Worm (Caenorhabditis elegans) whole organism, L1 larva: ENCODE measurements around the gene F28A10.1.

ENCODE experiments used
- C04F5.9 ChIP-seq: sonication (generic microtip); optimal IDR thresholded peaks from 2 replicates; lab custom pipeline; 2016; ENCODE audit warnings: missing genetic modification characterization, missing compliant biosample characterization
- C16A3.4 ChIP-seq: fragments of 150-350 bp; optimal IDR thresholded peaks from 2 replicates; lab custom pipeline; 2014; ENCODE audit warnings: missing biosample characterization, missing genetic modification characterization
- C34B4.2 ChIP-seq: sonication (generic microtip); optimal IDR thresholded peaks from 2 replicates; lab custom pipeline; 2017; ENCODE audit warnings: mild to moderate bottlenecking, missing genetic modification characterization, missing compliant biosample characterization
- F16B12.6 ChIP-seq: fragments of 150-350 bp; optimal IDR thresholded peaks from 2 replicates; lab custom pipeline; 2014; ENCODE audit warnings: missing biosample characterization, missing genetic modification characterization
- aha-1 ChIP-seq: fragments of 150-350 bp; optimal IDR thresholded peaks from 2 replicates; lab custom pipeline; 2014; ENCODE audit warnings: missing biosample characterization, missing genetic modification characterization
- ceh-88 ChIP-seq: fragments of 200-800 bp; sonication (Bioruptor generic); IDR thresholded peaks from 2 replicates; pipeline ENCODE4 v1.3.6; 2022; ENCODE audit warnings: missing genetic modification characterization, missing compliant biosample characterization
- ces-1 ChIP-seq: fragments of 150-350 bp; optimal IDR thresholded peaks from 2 replicates; lab custom pipeline; 2014; ENCODE audit warnings: missing biosample characterization, missing genetic modification reagents, missing genetic modification characterization
- dsc-1 ChIP-seq: sonication (generic microtip); optimal IDR thresholded peaks from 2 replicates; lab custom pipeline; 2016; ENCODE audit warnings: mild to moderate bottlenecking, missing genetic modification characterization, missing compliant biosample characterization
- efl-1 ChIP-seq, 4 experiments: fragments of 150-350 bp; optimal IDR thresholded peaks in 3 of 4; peaks in 1 of 4; 1 replicate in 1 of 4; 2 replicates in 3 of 4; lab custom pipeline; 2014; ENCODE audit warnings: missing biosample characterization in 2 of 4, missing genetic modification characterization in 2 of 4, missing genetic modification reagents in 2 of 4
- efl-3 ChIP-seq: fragments of 200-800 bp; sonication (Bioruptor generic); optimal IDR thresholded peaks from 2 replicates; lab custom pipeline; 2018; ENCODE audit warnings: mild to moderate bottlenecking, missing genetic modification characterization, missing compliant biosample characterization
- egl-13 ChIP-seq: sonication (generic microtip); optimal IDR thresholded peaks from 2 replicates; lab custom pipeline; 2016; ENCODE audit warnings: missing genotype, missing genetic modification reagents, missing genetic modification characterization, missing compliant biosample characterization
- egl-27 ChIP-seq, 2 experiments: fragments of 150-350 bp in 1 of 2; sonication (generic microtip); optimal IDR thresholded peaks; 3 replicates each; lab custom pipeline; 2017 to 2018; ENCODE audit warnings: missing biosample characterization in 2 of 2, missing genetic modification characterization in 2 of 2, missing genetic modification reagents in 2 of 2
- elt-2 ChIP-seq: sonication (generic microtip); optimal IDR thresholded peaks from 2 replicates; lab custom pipeline; 2016; ENCODE audit warnings: missing genetic modification characterization, mild to moderate bottlenecking, inconsistent platforms, missing compliant biosample characterization, missing genetic modification reagents
- fkh-10 ChIP-seq: sonication (generic microtip); optimal IDR thresholded peaks from 2 replicates; lab custom pipeline; 2017; ENCODE audit warnings: missing biosample characterization, missing genetic modification reagents, missing genetic modification characterization
- fkh-4 ChIP-seq: sonication (generic microtip); optimal IDR thresholded peaks from 2 replicates; lab custom pipeline; 2016; ENCODE audit warnings: missing compliant biosample characterization, missing genetic modification characterization, borderline replicate concordance
- fos-1 ChIP-seq: fragments of 150-350 bp; optimal IDR thresholded peaks from 2 replicates; lab custom pipeline; 2014; ENCODE audit warnings: missing biosample characterization, missing genetic modification characterization
- grh-1 ChIP-seq: fragments of 200-800 bp; sonication (Bioruptor generic); IDR thresholded peaks from 2 replicates; pipeline ENCODE4 v1.3.6; 2022; ENCODE audit warnings: missing genetic modification reagents, missing genetic modification characterization, missing compliant biosample characterization
- hlh-4 ChIP-seq: sonication (generic microtip); optimal IDR thresholded peaks from 2 replicates; lab custom pipeline; 2016; ENCODE audit warnings: mild to moderate bottlenecking, missing genetic modification characterization, missing compliant biosample characterization
- hpl-2 ChIP-seq: fragments of 150-350 bp; optimal IDR thresholded peaks from 2 replicates; lab custom pipeline; 2014; ENCODE audit warnings: missing biosample characterization, missing genetic modification reagents, missing genetic modification characterization
- isw-1 ChIP-seq: fragments of 200-800 bp; sonication (Bioruptor generic); IDR thresholded peaks from 2 replicates; pipeline ENCODE4 v1.3.6; 2022; ENCODE audit warnings: missing genetic modification characterization, missing compliant biosample characterization
- jun-1 ChIP-seq: fragments of 150-350 bp; optimal IDR thresholded peaks from 2 replicates; lab custom pipeline; 2014; ENCODE audit warnings: missing biosample characterization, missing genetic modification reagents, missing genetic modification characterization
- lin-14 ChIP-seq: fragments of 200-800 bp; sonication (Bioruptor generic); optimal IDR thresholded peaks from 2 replicates; lab custom pipeline; 2018; ENCODE audit warnings: mild to moderate bottlenecking, missing genetic modification characterization, moderate library complexity, missing compliant biosample characterization
- lin-15B ChIP-seq: fragments of 150-350 bp; sonication (generic microtip); optimal IDR thresholded peaks from 3 replicates; lab custom pipeline; 2014; ENCODE audit warnings: missing biosample characterization, missing genetic modification characterization
- lin-35 ChIP-seq, 2 experiments: fragments of 150-350 bp; optimal IDR thresholded peaks; 2 replicates each; lab custom pipeline; 2014; ENCODE audit warnings: missing biosample characterization in 2 of 2, missing genetic modification characterization in 2 of 2, missing genetic modification reagents in 2 of 2
- mab-9 ChIP-seq: fragments of 200-800 bp; sonication (Bioruptor generic); IDR thresholded peaks from 2 replicates; pipeline ENCODE4 v1.3.6; 2022; ENCODE audit warnings: missing genetic modification reagents, missing genetic modification characterization, missing compliant biosample characterization
- mdl-1 ChIP-seq, 2 experiments: fragments of 150-350 bp; optimal IDR thresholded peaks; 2 replicates each; lab custom pipeline; 2014 to 2017; ENCODE audit warnings: missing biosample characterization in 2 of 2, missing genetic modification characterization in 2 of 2, inconsistent platforms in 1 of 2
- mef-2 ChIP-seq: fragments of 150-350 bp; optimal IDR thresholded peaks from 2 replicates; lab custom pipeline; 2014; ENCODE audit warnings: missing biosample characterization, missing genetic modification characterization
- nhr-19 ChIP-seq: fragments of 200-800 bp; sonication (Bioruptor generic); conservative IDR thresholded peaks from 2 replicates; pipeline ENCODE4 v1.3.6; 2022; ENCODE audit warnings: missing genetic modification characterization, missing compliant biosample characterization
- nhr-47 ChIP-seq: sonication (generic microtip); optimal IDR thresholded peaks from 2 replicates; lab custom pipeline; 2016; ENCODE audit warnings: mild to moderate bottlenecking, missing genetic modification characterization, moderate library complexity, missing compliant biosample characterization
- nhr-76 ChIP-seq: sonication (generic microtip); optimal IDR thresholded peaks from 2 replicates; lab custom pipeline; 2017; ENCODE audit warnings: missing biosample characterization, missing genetic modification characterization
- pag-3 ChIP-seq: sonication (generic microtip); optimal IDR thresholded peaks from 2 replicates; lab custom pipeline; 2017; ENCODE audit warnings: missing genetic modification characterization, mild to moderate bottlenecking, missing compliant biosample characterization, antibody characterized with exemption, borderline replicate concordance; ENCODE audit not compliant: insufficient read depth
- rnt-1 ChIP-seq: sonication (generic microtip); optimal IDR thresholded peaks from 2 replicates; lab custom pipeline; 2016; ENCODE audit warnings: mild to moderate bottlenecking, missing genetic modification characterization, moderate library complexity, missing compliant biosample characterization
- snu-23 ChIP-seq: sonication (generic microtip); optimal IDR thresholded peaks from 2 replicates; lab custom pipeline; 2016; ENCODE audit warnings: missing genetic modification characterization, missing compliant biosample characterization
- sox-4 ChIP-seq: sonication (generic microtip); optimal IDR thresholded peaks from 2 replicates; lab custom pipeline; 2016; ENCODE audit warnings: missing genetic modification characterization, missing compliant biosample characterization
- sptf-1 ChIP-seq: fragments of 150-350 bp; optimal IDR thresholded peaks from 2 replicates; lab custom pipeline; 2014; ENCODE audit warnings: missing biosample characterization, missing genetic modification characterization
- tlp-1 ChIP-seq: fragments of 150-350 bp; optimal IDR thresholded peaks from 2 replicates; lab custom pipeline; 2014; ENCODE audit warnings: missing biosample characterization, missing genetic modification characterization
- unc-130 ChIP-seq: fragments of 150-350 bp; optimal IDR thresholded peaks from 2 replicates; lab custom pipeline; 2017; ENCODE audit warnings: missing biosample characterization, missing genetic modification characterization, inconsistent platforms
- unc-30 ChIP-seq: sonication (generic microtip); optimal IDR thresholded peaks from 2 replicates; lab custom pipeline; 2017; ENCODE audit warnings: missing biosample characterization, missing genetic modification characterization
- unc-62 ChIP-seq: fragments of 150-350 bp; optimal IDR thresholded peaks from 2 replicates; lab custom pipeline; 2014; ENCODE audit warnings: missing biosample characterization, missing genetic modification reagents, missing genetic modification characterization
- vab-15 ChIP-seq: sonication (generic microtip); optimal IDR thresholded peaks from 2 replicates; lab custom pipeline; 2017; ENCODE audit warnings: missing genotype, mild to moderate bottlenecking, missing genetic modification characterization, missing compliant biosample characterization
- xbp-1 ChIP-seq: sonication (generic microtip); optimal IDR thresholded peaks from 2 replicates; lab custom pipeline; 2016; ENCODE audit warnings: missing genetic modification characterization, missing compliant biosample characterization
- zag-1 ChIP-seq: fragments of 150-350 bp; optimal IDR thresholded peaks from 2 replicates; lab custom pipeline; 2014; ENCODE audit warnings: missing biosample characterization, missing genetic modification characterization

Gene F28A10.1

ce11 chrII:799700-800099 is 25.9 kb upstream of the F28A10.1 start, which contains the start of gene F46F5.14:
Gene F46F5.14, plus strand, starts transcription at chrII:800000.
- TF ChIP-seq mab-9 (GFP tag; lab: Robert Waterston, UW): no peak
- TF ChIP-seq unc-62: no peak
- TF ChIP-seq pag-3 (tag; lab: Kevin White, UChicago): no peak
- no peak for TF ChIP-seq C34B4.2 (tag; lab: Kevin White, UChicago)
- no peak for TF ChIP-seq mef-2 (tag; lab: Kevin White, UChicago)
- no peak for TF ChIP-seq unc-30 (tag; lab: Kevin White, UChicago)
- no peak for TF ChIP-seq nhr-47 (tag; lab: Kevin White, UChicago)
- no peak for TF ChIP-seq efl-1 (optimal IDR thresholded peaks at IDR 0.05; lab: Kevin White, UChicago)
- TF ChIP-seq efl-1 (GFP tag; optimal IDR thresholded peaks at IDR 0.05 in 1 of 2; lab: Kevin White, UChicago): no peak
- TF ChIP-seq aha-1 (tag; lab: Kevin White, UChicago): no peak
- TF ChIP-seq lin-14: no peak
- TF ChIP-seq fos-1 (tag; lab: Kevin White, UChicago): no peak
- TF ChIP-seq F16B12.6 (tag; lab: Kevin White, UChicago): no peak

- no peak for TF ChIP-seq egl-13 (tag; lab: Kevin White, UChicago)
- TF ChIP-seq lin-35 (GFP tag; optimal IDR thresholded peaks at IDR 0.05; lab: Kevin White, UChicago): no peak
- no peak for TF ChIP-seq fkh-10 (GFP tag; lab: Kevin White, UChicago)
- no peak for TF ChIP-seq hpl-2
- TF ChIP-seq unc-130: no peak
- no peak for TF ChIP-seq tlp-1 (tag; lab: Kevin White, UChicago)
- no peak for TF ChIP-seq rnt-1 (tag; lab: Kevin White, UChicago)
- no peak for TF ChIP-seq efl-1 (optimal IDR thresholded peaks at IDR 0.05; lab: Kevin White, UChicago)
- TF ChIP-seq efl-1 (GFP tag; optimal IDR thresholded peaks at IDR 0.05 in 1 of 2; lab: Kevin White, UChicago): no peak
- TF ChIP-seq sptf-1: no peak
- TF ChIP-seq jun-1: no peak
- no peak for TF ChIP-seq grh-1 (GFP tag; lab: Robert Waterston, UW)
- no peak for TF ChIP-seq isw-1 (GFP tag; lab: Robert Waterston, UW)
- TF ChIP-seq, all 84 proteins: peak for 0
Observed at ce11 chrII:803009-803408, 22.6 kb upstream of the F28A10.1 start, which contains the start of gene F46F5.13. Gene F46F5.13, plus strand, starts transcription at chrII:803309.

- TF ChIP-seq efl-3 (no peak), nhr-76 (tag; lab: Kevin White, UChicago) (no peak), egl-27 (tag; optimal IDR thresholded peaks at IDR 0.05; lab: Kevin White, UChicago) (no peak), vab-15 (tag; lab: Kevin White, UChicago) (no peak), efl-1 (optimal IDR thresholded peaks at IDR 0.05; lab: Kevin White, UChicago) (no peak), efl-1 (GFP tag; optimal IDR thresholded peaks at IDR 0.05 in 1 of 2; lab: Kevin White, UChicago) (no peak), lin-35 (GFP tag; optimal IDR thresholded peaks at IDR 0.05; lab: Kevin White, UChicago) (no peak), dsc-1 (no peak), F16B12.6 (tag; lab: Kevin White, UChicago) (no peak), hlh-4 (no peak), jun-1 (no peak), sox-4 (no peak), ceh-88 (GFP tag; lab: Robert Waterston, UW) (no peak)
Observed at ce11 chrII:808457-808856, 17.2 kb upstream of the F28A10.1 start, which contains the start of gene F46F5.11. Gene F46F5.11, plus strand, starts transcription at chrII:808757.

ce11 chrII:812917-813316 is 12.7 kb upstream of the F28A10.1 start, which contains the start of gene F46F5.5:
Gene F46F5.5, minus strand, starts transcription at chrII:813017.
- no peak for TF ChIP-seq sptf-1
- no peak for TF ChIP-seq C04F5.9 (tag; lab: Kevin White, UChicago)
- no peak for TF ChIP-seq xbp-1 (tag; lab: Kevin White, UChicago)
- TF ChIP-seq ceh-88 (GFP tag; lab: Robert Waterston, UW): no peak
- TF ChIP-seq ces-1 (GFP tag; lab: Kevin White, UChicago): no peak
- TF ChIP-seq fkh-4: no peak
- TF ChIP-seq zag-1 (tag; lab: Kevin White, UChicago): no peak
- no peak for TF ChIP-seq unc-130
- no peak for TF ChIP-seq egl-27 (tag; optimal IDR thresholded peaks at IDR 0.05; lab: Kevin White, UChicago)
- no peak for TF ChIP-seq dsc-1
- no peak for TF ChIP-seq lin-15B (tag; lab: Kevin White, UChicago)
- TF ChIP-seq hlh-4: no peak
- no peak for TF ChIP-seq snu-23
- no peak for TF ChIP-seq mdl-1 (tag; optimal IDR thresholded peaks at IDR 0.05; lab: Kevin White, UChicago)
- TF ChIP-seq lin-35 (GFP tag; optimal IDR thresholded peaks at IDR 0.05; lab: Kevin White, UChicago): no peak
- TF ChIP-seq C34B4.2 (tag; lab: Kevin White, UChicago): no peak
- TF ChIP-seq nhr-19: no peak
- no peak for TF ChIP-seq C16A3.4
- no peak for TF ChIP-seq elt-2
- no peak for TF ChIP-seq fkh-10 (GFP tag; lab: Kevin White, UChicago)
